Fruit fly (Drosophila melanogaster): Measurements from ENCODE around the gene CG11313.

- no peak for TF ChIP-seq tj (GFP tag; optimal IDR thresholded peaks at IDR 0.05)
- TF ChIP-seq toe (GFP tag; optimal IDR thresholded peaks at IDR 0.05): no peak
- no peak for TF ChIP-seq CG14711 (tag; optimal IDR thresholded peaks at IDR 0.05)
- TF ChIP-seq CG7045 (GFP tag; optimal IDR thresholded peaks at IDR 0.05): no peak
- TF ChIP-seq Clk (GFP tag; optimal IDR thresholded peaks at IDR 0.05): no peak
- TF ChIP-seq CG7101 (tag; optimal IDR thresholded peaks at IDR 0.05): no peak
- no peak for TF ChIP-seq CG1620 (GFP tag; optimal IDR thresholded peaks at IDR 0.05)
- no peak for TF ChIP-seq Mnt (GFP tag; optimal IDR thresholded peaks at IDR 0.05)
These were observed 25.2 kb upstream of the CG11313 start for dm6 chr3R:30756191-30756590.
